ENCODE assay signal across 2 worm cellular contexts in the genomic region with DNA sequence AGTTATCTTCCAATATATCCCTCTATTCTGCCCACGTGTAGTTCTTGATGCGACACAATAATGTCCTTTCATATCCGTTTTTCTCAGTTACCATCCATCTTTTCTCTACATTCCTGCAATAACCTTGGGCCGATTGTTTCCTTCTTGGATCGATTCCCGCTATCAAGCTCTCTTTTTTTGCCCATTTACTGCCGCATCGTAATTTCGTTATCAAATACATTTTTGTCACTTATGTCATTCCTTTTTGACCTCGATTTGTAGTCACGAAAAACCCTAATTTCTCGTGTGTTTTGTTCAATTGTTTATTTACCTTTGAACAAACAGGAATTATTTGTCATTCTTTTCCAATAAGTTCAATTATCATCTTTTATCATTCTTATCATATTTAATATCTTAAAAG.
TF ChIP-seq lines count a peak whose summit lies in the region.

No protein-coding gene starts in this region.

TF ChIP-seq in whole organism, L2 larva, 48 proteins besides CTCF, POLR2A, EP300 and RAD21 (continued from another document):
- TF ChIP-seq snpc-4 (tag; optimal IDR thresholded peaks at IDR 0.05; lab: Kevin White, UChicago) = no peak
- no peak for TF ChIP-seq elt-1 (tag; optimal IDR thresholded peaks at IDR 0.05; lab: Kevin White, UChicago)
- TF ChIP-seq nhr-21 (tag; optimal IDR thresholded peaks at IDR 0.05; lab: Kevin White, UChicago) = peak; percentile 41
- no peak for TF ChIP-seq nhr-237 (tag; optimal IDR thresholded peaks at IDR 0.05; lab: Kevin White, UChicago)
- TF ChIP-seq lin-39 (tag; optimal IDR thresholded peaks at IDR 0.05; lab: Kevin White, UChicago) = no peak
- no peak for TF ChIP-seq mbf-1 (tag; optimal IDR thresholded peaks at IDR 0.05; lab: Kevin White, UChicago)
- peak; percentile 74 for TF ChIP-seq skn-1 (tag; optimal IDR thresholded peaks at IDR 0.05; lab: Kevin White, UChicago)
- peak; percentile 46 for TF ChIP-seq sma-3 (GFP tag; optimal IDR thresholded peaks at IDR 0.05; lab: Kevin White, UChicago)

TF ChIP-seq in whole organism, L4 larva, 104 proteins besides CTCF, POLR2A, EP300 and RAD21 (continued from another document):
- TF ChIP-seq spr-3 (GFP tag; optimal IDR thresholded peaks at IDR 0.05; lab: Kevin White, UChicago) (no peak), Y48G9A.11 (GFP tag; IDR thresholded peaks at IDR 0.05; lab: Robert Waterston, UW) (no peak), jun-1 (tag; optimal IDR thresholded peaks at IDR 0.05; lab: Kevin White, UChicago) (no peak), egl-27 (tag; optimal IDR thresholded peaks at IDR 0.05; lab: Kevin White, UChicago) (no peak), F37D6.2 (tag; optimal IDR thresholded peaks at IDR 0.05; lab: Kevin White, UChicago) (no peak), pqm-1 (tag; optimal IDR thresholded peaks at IDR 0.05; lab: Kevin White, UChicago) (peak; percentile 45), lin-29 (GFP tag; IDR thresholded peaks at IDR 0.05; lab: Robert Waterston, UW) (no peak), nhr-76 (tag; optimal IDR thresholded peaks at IDR 0.05; lab: Kevin White, UChicago) (no peak), nhr-41 (GFP tag; IDR thresholded peaks at IDR 0.05; lab: Robert Waterston, UW) (no peak), skn-1 (tag; optimal IDR thresholded peaks at IDR 0.05; lab: Kevin White, UChicago) (no peak), zfp-3 (GFP tag; conservative IDR thresholded peaks at IDR 0.05; lab: Robert Waterston, UW) (no peak), mxl-2 (GFP tag; conservative IDR thresholded peaks at IDR 0.05; lab: Robert Waterston, UW) (no peak), dve-1 (tag; optimal IDR thresholded peaks at IDR 0.05; lab: Kevin White, UChicago; ENCODE audit: insufficient read depth) (peak; percentile 85), gei-8 (GFP tag; optimal IDR thresholded peaks at IDR 0.05; lab: Kevin White, UChicago) (no peak), dmd-9 (GFP tag; IDR thresholded peaks at IDR 0.05; lab: Robert Waterston, UW) (no peak), mdl-1 (tag; optimal IDR thresholded peaks at IDR 0.05; lab: Kevin White, UChicago) (peak in 1 of 2 experiments; percentile 54), set-16 (GFP tag; IDR thresholded peaks at IDR 0.05; lab: Robert Waterston, UW) (no peak), lin-38 (GFP tag; IDR thresholded peaks at IDR 0.05; lab: Robert Waterston, UW) (no peak), ceh-20 (GFP tag; IDR thresholded peaks at IDR 0.05; lab: Robert Waterston, UW) (no peak), lin-39 (tag; optimal IDR thresholded peaks at IDR 0.05; lab: Kevin White, UChicago) (no peak), nhr-77 (tag; optimal IDR thresholded peaks at IDR 0.05; lab: Kevin White, UChicago) (peak; percentile 33), F10B5.3 (tag; optimal IDR thresholded peaks at IDR 0.05; lab: Kevin White, UChicago) (no peak), snpc-1.2 (GFP tag; IDR thresholded peaks at IDR 0.05; lab: Robert Waterston, UW) (no peak), dmd-8 (GFP tag; IDR thresholded peaks at IDR 0.05; lab: Robert Waterston, UW) (no peak), lir-3 (tag; optimal IDR thresholded peaks at IDR 0.05; lab: Kevin White, UChicago) (no peak), daf-12 (tag; optimal IDR thresholded peaks at IDR 0.05; lab: Kevin White, UChicago) (no peak), arid-1 (GFP tag; conservative IDR thresholded peaks at IDR 0.05; lab: Robert Waterston, UW) (no peak), hlh-30 (tag; optimal IDR thresholded peaks at IDR 0.05; lab: Kevin White, UChicago; ENCODE audit: insufficient read depth) (peak; percentile 57), hlh-11 (tag; optimal IDR thresholded peaks at IDR 0.05; lab: Kevin White, UChicago) (peak; percentile 58), unc-62 (GFP tag; optimal IDR thresholded peaks at IDR 0.05 in 1 of 2; lab: Kevin White, UChicago) (peak in 1 of 2 experiments; percentile 73), unc-62 (tag; optimal IDR thresholded peaks at IDR 0.05; lab: Kevin White, UChicago) (no peak), ces-1 (GFP tag; optimal IDR thresholded peaks at IDR 0.05; lab: Kevin White, UChicago) (no peak), lsy-2 (tag; optimal IDR thresholded peaks at IDR 0.05; lab: Kevin White, UChicago) (no peak), Y105C5A.15 (GFP tag; IDR thresholded peaks at IDR 0.05; lab: Robert Waterston, UW) (no peak), tag-97 (GFP tag; IDR thresholded peaks at IDR 0.05; lab: Robert Waterston, UW) (no peak), ZK337.2 (GFP tag; IDR thresholded peaks at IDR 0.05; lab: Robert Waterston, UW) (no peak), tra-1 (GFP tag; IDR thresholded peaks at IDR 0.05; lab: Robert Waterston, UW) (0 out of 2 replicates have a peak, but pooled peaks have one; percentile 43), cey-2 (tag; optimal IDR thresholded peaks at IDR 0.05; lab: Kevin White, UChicago; ENCODE audit: borderline replicate concordance, insufficient read depth) (no peak), lim-7 (GFP tag; IDR thresholded peaks at IDR 0.05; lab: Robert Waterston, UW) (no peak), spr-1 (tag; optimal IDR thresholded peaks at IDR 0.05; lab: Kevin White, UChicago) (no peak), nhr-10 (tag; optimal IDR thresholded peaks at IDR 0.05; lab: Kevin White, UChicago) (no peak), egl-43 (GFP tag; IDR thresholded peaks at IDR 0.05; lab: Robert Waterston, UW) (no peak), ctbp-1 (GFP tag; IDR thresholded peaks at IDR 0.05; lab: Robert Waterston, UW) (no peak), nhr-237 (tag; optimal IDR thresholded peaks at IDR 0.05; lab: Kevin White, UChicago) (no peak), dpl-1 (GFP tag; optimal IDR thresholded peaks at IDR 0.05; lab: Kevin White, UChicago) (no peak), lin-1 (GFP tag; IDR thresholded peaks at IDR 0.05; lab: Robert Waterston, UW) (no peak), daf-19 (GFP tag; conservative IDR thresholded peaks at IDR 0.05; lab: Robert Waterston, UW) (no peak), fkh-10 (GFP tag; optimal IDR thresholded peaks at IDR 0.05; lab: Kevin White, UChicago) (no peak), zag-1 (tag; optimal IDR thresholded peaks at IDR 0.05; lab: Kevin White, UChicago) (no peak)
